Fruit fly (Drosophila melanogaster) Kc167 (cell line): Measurements from ENCODE around the gene Vha100-1.

Source experiments
- Myc ChIP-seq: fragments of >200 bp; optimal IDR thresholded peaks from 2 replicates; lab custom pipeline; 2017; ENCODE audit warnings: missing external identifiers
- Sin3A ChIP-seq: fragments of >200 bp; optimal IDR thresholded peaks from 2 replicates; lab custom pipeline; 2018; ENCODE audit warnings: missing external identifiers
- h ChIP-seq: fragments of >200 bp; optimal IDR thresholded peaks from 3 replicates; lab custom pipeline; 2018; ENCODE audit warnings: missing external identifiers
- insv ChIP-seq: fragments of >200 bp; optimal IDR thresholded peaks from 3 replicates; lab custom pipeline; 2018; ENCODE audit warnings: missing external identifiers
- psq ChIP-seq: fragments of >200 bp; optimal IDR thresholded peaks from 2 replicates; lab custom pipeline; 2017; ENCODE audit warnings: missing external identifiers
- ttk ChIP-seq: sonication (Bioruptor generic); optimal IDR thresholded peaks from 2 replicates; lab custom pipeline; 2017; ENCODE audit warnings: missing external identifiers

Gene Vha100-1

dm6 chr3R:29138407-29138806 is 7.4 kb downstream of the Vha100-1 start, which contains the start of the genes Alg13 and superdeath:
Gene Alg13, minus strand, starts transcription at chr3R:29138573.
Gene superdeath, plus strand, starts transcription at chr3R:29138662.
- no peak for TF ChIP-seq Myc (lab: Kevin White, UChicago)
- no peak for TF ChIP-seq insv (lab: Kevin White, UChicago)
- no peak for TF ChIP-seq h (lab: Kevin White, UChicago)
- TF ChIP-seq psq (lab: Kevin White, UChicago), result no peak
- TF ChIP-seq Sin3A (lab: Kevin White, UChicago), result no peak
- TF ChIP-seq ttk (lab: Kevin White, UChicago), result no peak

- no peak for TF ChIP-seq h (lab: Kevin White, UChicago)
- TF ChIP-seq insv (lab: Kevin White, UChicago), result no peak
- TF ChIP-seq psq (lab: Kevin White, UChicago), result no peak
- TF ChIP-seq Myc (lab: Kevin White, UChicago), result no peak
- no peak for TF ChIP-seq Sin3A (lab: Kevin White, UChicago)
- TF ChIP-seq ttk (lab: Kevin White, UChicago), result no peak
These were observed 8.1 kb downstream of the Vha100-1 start for dm6 chr3R:29138961-29139527.

- TF ChIP-seq insv (lab: Kevin White, UChicago) (no peak), h (lab: Kevin White, UChicago) (no peak), psq (lab: Kevin White, UChicago) (no peak), Sin3A (lab: Kevin White, UChicago) (no peak), Myc (lab: Kevin White, UChicago) (no peak), ttk (lab: Kevin White, UChicago) (no peak)
These were observed 9.1 kb downstream of the Vha100-1 start for dm6 chr3R:29139767-29140755.

dm6 chr3R:29146710-29147109 is 15.7 kb downstream of the Vha100-1 start, which contains the start of gene CG14511:
Gene CG14511, minus strand, starts transcription at chr3R:29146893.
- TF ChIP-seq h (lab: Kevin White, UChicago) (no peak), psq (lab: Kevin White, UChicago) (no peak), insv (lab: Kevin White, UChicago) (no peak), ttk (lab: Kevin White, UChicago) (no peak), Myc (lab: Kevin White, UChicago) (no peak), Sin3A (lab: Kevin White, UChicago) (no peak)

- no peak for TF ChIP-seq ttk (lab: Kevin White, UChicago)
- peak; percentile 96 for TF ChIP-seq insv (lab: Kevin White, UChicago)
These were observed 17.1 kb downstream of the Vha100-1 start, which contains the start of the genes CG11882 and Pglym78 for dm6 chr3R:29148072-29148471. Gene CG11882, minus strand, starts transcription at chr3R:29148172. Gene Pglym78, plus strand, starts transcription at chr3R:29148248.

dm6 chr3R:29151621-29152092 is 20.7 kb downstream of the Vha100-1 start, which contains the start of gene eIF2D:
Gene eIF2D, minus strand, starts transcription at chr3R:29151794.
- TF ChIP-seq Sin3A (lab: Kevin White, UChicago) (no peak), h (lab: Kevin White, UChicago) (no peak), ttk (lab: Kevin White, UChicago) (no peak), insv (lab: Kevin White, UChicago) (no peak), Myc (lab: Kevin White, UChicago) (no peak), psq (lab: Kevin White, UChicago) (no peak)

- TF ChIP-seq Sin3A (lab: Kevin White, UChicago) (no peak), h (lab: Kevin White, UChicago) (no peak), psq (lab: Kevin White, UChicago) (no peak), ttk (lab: Kevin White, UChicago) (no peak), insv (lab: Kevin White, UChicago) (no peak), Myc (lab: Kevin White, UChicago) (no peak)
These were observed 22.2 kb downstream of the Vha100-1 start, which contains the start of the genes Slbp and Rpn2 for dm6 chr3R:29153197-29153644. Gene Slbp, minus strand, starts transcription at chr3R:29153266. Gene Rpn2, plus strand, starts transcription at chr3R:29153524.

- TF ChIP-seq h (lab: Kevin White, UChicago) (no peak), psq (lab: Kevin White, UChicago) (no peak), Sin3A (lab: Kevin White, UChicago) (no peak), insv (lab: Kevin White, UChicago) (no peak), Myc (lab: Kevin White, UChicago) (no peak), ttk (lab: Kevin White, UChicago) (no peak)
These were observed 26.7 kb downstream of the Vha100-1 start, which contains the start of gene rdog for dm6 chr3R:29157418-29158398. Gene rdog, plus strand, starts transcription at chr3R:29158122.

- TF ChIP-seq Sin3A (lab: Kevin White, UChicago) (no peak), insv (lab: Kevin White, UChicago) (no peak), h (lab: Kevin White, UChicago) (no peak), Myc (lab: Kevin White, UChicago) (no peak), ttk (lab: Kevin White, UChicago) (no peak), psq (lab: Kevin White, UChicago) (no peak)
These were observed 27.7 kb downstream of the Vha100-1 start for dm6 chr3R:29158721-29159120.
